Fruit fly (Drosophila melanogaster): Measurements from ENCODE around the gene CCAP.
A peak's percentile ranks its signal among the peaks of the same experiment; 100 is the strongest.

DNA sequence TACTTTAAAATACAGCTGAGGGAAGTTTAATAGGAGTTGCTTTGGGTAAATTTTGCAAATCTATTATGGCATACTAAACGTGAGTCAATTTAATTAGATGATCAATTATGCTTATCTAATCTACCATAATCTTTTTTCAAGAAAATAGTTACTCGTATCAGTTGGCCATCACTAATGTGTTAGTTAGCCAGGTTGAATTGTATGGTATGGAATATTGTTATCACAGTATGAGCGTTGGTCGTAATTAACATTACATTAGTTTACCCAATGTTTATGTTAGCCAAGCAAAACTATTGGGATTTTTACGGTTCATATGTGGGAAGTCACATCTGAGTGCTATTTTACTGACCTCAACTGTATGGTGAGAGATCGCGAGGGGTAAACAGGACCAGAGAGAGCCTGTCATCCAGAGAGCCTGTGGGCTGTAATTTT lies 28.3 kb downstream of the CCAP start:
- no peak for TF ChIP-seq Ets98B (GFP tag; IDR thresholded peaks at IDR 0.05)
- TF ChIP-seq Snoo (tag; optimal IDR thresholded peaks at IDR 0.05) = no peak
- TF ChIP-seq CG15710 (tag; optimal IDR thresholded peaks at IDR 0.05) = peak; percentile 62
- no peak for TF ChIP-seq CG4496 (GFP tag; IDR thresholded peaks at IDR 0.05)
- no peak for TF ChIP-seq fd96Ca (GFP tag; IDR thresholded peaks at IDR 0.05)
- no peak for TF ChIP-seq EcR (GFP tag; optimal IDR thresholded peaks at IDR 0.05)
- TF ChIP-seq gl (tag; optimal IDR thresholded peaks at IDR 0.05) = no peak
- peak; percentile 67 for TF ChIP-seq CG9948 (tag; optimal IDR thresholded peaks at IDR 0.05)

All from whole organism, pupa.